Worm (Caenorhabditis elegans): Measurements from ENCODE around the gene nas-33.

ce11 chrX:6450839-6451491 lies 4.1 kb downstream of the nas-33 start, which contains the start of the genes grl-6 and K10C2.6:
- TF ChIP-seq snu-23 (GFP tag; optimal IDR thresholded peaks at IDR 0.05) (no peak), fkh-4 (tag; optimal IDR thresholded peaks at IDR 0.05; ENCODE audit: borderline replicate concordance) (no peak), lin-15B (tag; optimal IDR thresholded peaks at IDR 0.05) (no peak), ztf-11 (tag; optimal IDR thresholded peaks at IDR 0.05) (no peak)
